Worm (Caenorhabditis elegans): ENCODE results near the gene pigw-1.

pigw-1 gene

ce11 chrII:2885518-2886449 is 1.1 kb upstream of the pigw-1 start:
- TF ChIP-seq pbrm-1 (GFP tag; IDR thresholded peaks at IDR 0.05) (no peak), chd-7 (tag; optimal IDR thresholded peaks at IDR 0.05) (no peak), hmg-20 (GFP tag; IDR thresholded peaks at IDR 0.05) (no peak), F57C9.4 (tag; optimal IDR thresholded peaks at IDR 0.05) (no peak)

ce11 chrII:2881088-2881487 is 3.6 kb downstream of the pigw-1 start:
- TF ChIP-seq hmg-1.2 (GFP tag; IDR thresholded peaks at IDR 0.05) (peak; percentile 81), egl-18 (GFP tag; IDR thresholded peaks at IDR 0.05) (no peak), D2030.7 (GFP tag; IDR thresholded peaks at IDR 0.05) (no peak), tbx-9 (tag; optimal IDR thresholded peaks at IDR 0.05; ENCODE audit: borderline replicate concordance) (no peak), egrh-3 (GFP tag; IDR thresholded peaks at IDR 0.05) (peak; percentile 19), tbp1 (GFP tag; optimal IDR thresholded peaks at IDR 0.05) (no peak), madf-6 (GFP tag; IDR thresholded peaks at IDR 0.05) (no peak; the same call in 1 of the 2 replicates), ama-1 (optimal IDR thresholded peaks at IDR 0.05) (no peak), ama-1 (GFP tag; optimal IDR thresholded peaks at IDR 0.05) (no peak), F23B12.7 (tag; optimal IDR thresholded peaks at IDR 0.05; ENCODE audit: insufficient read depth) (no peak), hmg-20 (GFP tag; IDR thresholded peaks at IDR 0.05) (0 out of 2 replicates have a peak, but pooled peaks have one; percentile 23), snpc-1.1 (tag; optimal IDR thresholded peaks at IDR 0.05; ENCODE audit: insufficient read depth) (no peak), lag-1 (GFP tag; IDR thresholded peaks at IDR 0.05) (0 out of 2 replicates have a peak, but pooled peaks have one; percentile 31), rpc-1 (optimal IDR thresholded peaks at IDR 0.05) (no peak), rpc-1 (tag; optimal IDR thresholded peaks at IDR 0.05) (no peak), aptf-2 (GFP tag; conservative IDR thresholded peaks at IDR 0.05) (no peak), fkh-3 (tag; optimal IDR thresholded peaks at IDR 0.05) (no peak), mxl-1 (tag; optimal IDR thresholded peaks at IDR 0.05) (no peak), tlf-1 (GFP tag; optimal IDR thresholded peaks at IDR 0.05) (no peak), unc-62 (GFP tag; optimal IDR thresholded peaks at IDR 0.05) (no peak)

ce11 chrII:2878909-2879308 is 5.8 kb downstream of the pigw-1 start:
- no peak for TF ChIP-seq somi-1 (GFP tag; optimal IDR thresholded peaks at IDR 0.05)
- no peak for TF ChIP-seq sptf-2 (GFP tag; optimal IDR thresholded peaks at IDR 0.05)
- no peak for TF ChIP-seq Y67H2A.10 (GFP tag; conservative IDR thresholded peaks at IDR 0.05)
- TF ChIP-seq B0261.1 (tag; optimal IDR thresholded peaks at IDR 0.05), result no peak
- TF ChIP-seq bed-1 (GFP tag; IDR thresholded peaks at IDR 0.05), result no peak
- no peak for TF ChIP-seq ama-1 (optimal IDR thresholded peaks at IDR 0.05)
- TF ChIP-seq ama-1 (GFP tag; optimal IDR thresholded peaks at IDR 0.05), result no peak
- TF ChIP-seq lin-35 (GFP tag; optimal IDR thresholded peaks at IDR 0.05), result no peak
- no peak for TF ChIP-seq ztf-3 (GFP tag; optimal IDR thresholded peaks at IDR 0.05)
- TF ChIP-seq nhr-80 (tag; optimal IDR thresholded peaks at IDR 0.05), result no peak
- TF ChIP-seq lin-26 (GFP tag; IDR thresholded peaks at IDR 0.05), result no peak
- TF ChIP-seq tbx-9 (tag; optimal IDR thresholded peaks at IDR 0.05; ENCODE audit: borderline replicate concordance), result no peak
- no peak for TF ChIP-seq mes-4 (tag; optimal IDR thresholded peaks at IDR 0.05)
- no peak for TF ChIP-seq C06A6.2 (GFP tag; conservative IDR thresholded peaks at IDR 0.05)
- no peak for TF ChIP-seq Y95B8A.8 (GFP tag; IDR thresholded peaks at IDR 0.05)
- no peak for TF ChIP-seq Y56A3A.18 (GFP tag; IDR thresholded peaks at IDR 0.05)
- TF ChIP-seq let-607 (tag; optimal IDR thresholded peaks at IDR 0.05), result no peak
- TF ChIP-seq F57C9.4 (tag; optimal IDR thresholded peaks at IDR 0.05), result no peak
- no peak for TF ChIP-seq F22D6.2 (tag; optimal IDR thresholded peaks at IDR 0.05)
- TF ChIP-seq F23B12.7 (tag; optimal IDR thresholded peaks at IDR 0.05; ENCODE audit: insufficient read depth), result no peak
